Worm (Caenorhabditis elegans): Measurements from ENCODE around the gene C12D8.9.

DNA sequence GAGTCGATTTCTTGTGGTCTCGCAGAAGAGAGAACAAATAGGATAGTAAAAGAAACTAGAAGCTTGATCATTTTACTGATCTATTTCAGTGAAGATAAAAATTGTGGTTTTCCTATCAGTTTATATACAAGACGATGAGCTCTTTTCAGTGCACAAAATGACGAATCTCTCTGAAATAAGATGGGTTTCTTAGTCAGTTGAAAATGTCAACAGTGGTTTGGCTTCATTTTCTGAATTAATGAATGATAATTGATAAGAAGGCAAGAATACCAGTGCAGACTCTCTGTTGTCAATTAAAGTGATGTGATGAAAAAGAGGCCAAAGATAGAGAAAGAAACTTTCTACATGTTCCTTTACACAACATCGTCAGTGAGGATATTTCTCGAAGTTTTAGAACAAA lies 38.4 kb upstream of the C12D8.9 start, which contains the start of gene lys-2:
- TF ChIP-seq ceh-40 (GFP tag; IDR thresholded peaks at IDR 0.05) (no peak), ama-1 (optimal IDR thresholded peaks at IDR 0.05) (no peak), ama-1 (GFP tag; optimal IDR thresholded peaks at IDR 0.05) (no peak), madf-8 (GFP tag; conservative IDR thresholded peaks at IDR 0.05) (no peak), madf-6 (GFP tag; IDR thresholded peaks at IDR 0.05) (no peak)

Measured in whole organism, young adult.